Worm (Caenorhabditis elegans) whole organism, midembryonic: ENCODE data around the gene twk-18.

ENCODE experiments used
- T22C8.4 ChIP-seq: fragments of 200-800 bp; sonication (Bioruptor generic); IDR thresholded peaks from 2 replicates; pipeline ENCODE4 v1.3.6; 2022; ENCODE audit warnings: missing genetic modification characterization, missing compliant biosample characterization
- cog-1 ChIP-seq: sonication (generic microtip); optimal IDR thresholded peaks from 2 replicates; lab custom pipeline; 2016; ENCODE audit warnings: missing genetic modification characterization, missing compliant biosample characterization
- flt-1 ChIP-seq: fragments of 200-800 bp; sonication (Bioruptor generic); IDR thresholded peaks from 2 replicates; pipeline ENCODE4 v1.3.6; 2022; ENCODE audit warnings: missing genetic modification characterization, missing compliant biosample characterization
- klf-2 ChIP-seq: fragments of 200-800 bp; sonication (Bioruptor generic); conservative IDR thresholded peaks from 2 replicates; pipeline ENCODE4 v1.3.6; 2022; ENCODE audit warnings: missing genetic modification reagents, missing genetic modification characterization, missing compliant biosample characterization
- med-1 ChIP-seq: sonication (generic microtip); optimal IDR thresholded peaks from 2 replicates; lab custom pipeline; 2017; ENCODE audit warnings: missing genetic modification characterization, mild to moderate bottlenecking, missing compliant biosample characterization, antibody characterized with exemption, missing genetic modification reagents; ENCODE audit not compliant: insufficient read depth
- ref-1 ChIP-seq: fragments of 200-800 bp; sonication (Bioruptor generic); conservative IDR thresholded peaks from 2 replicates; pipeline ENCODE4 v1.3.6; 2022; ENCODE audit warnings: missing genetic modification reagents, missing genetic modification characterization, missing compliant biosample characterization
- tab-1 ChIP-seq: fragments of 200-800 bp; sonication (Bioruptor generic); IDR thresholded peaks from 2 replicates; pipeline ENCODE4 v1.3.6; 2022; ENCODE audit warnings: missing genetic modification characterization, missing compliant biosample characterization
- ztf-23 ChIP-seq: fragments of 200-800 bp; sonication (Bioruptor generic); IDR thresholded peaks from 2 replicates; pipeline ENCODE4 v1.3.6; 2022; ENCODE audit warnings: missing genetic modification reagents, missing genetic modification characterization, missing compliant biosample characterization
- ztf-29 ChIP-seq: fragments of 200-800 bp; sonication (Bioruptor generic); IDR thresholded peaks from 2 replicates; pipeline ENCODE4 v1.3.6; 2022; ENCODE audit warnings: missing genetic modification reagents, missing genetic modification characterization, missing compliant biosample characterization

Gene twk-18

DNA sequence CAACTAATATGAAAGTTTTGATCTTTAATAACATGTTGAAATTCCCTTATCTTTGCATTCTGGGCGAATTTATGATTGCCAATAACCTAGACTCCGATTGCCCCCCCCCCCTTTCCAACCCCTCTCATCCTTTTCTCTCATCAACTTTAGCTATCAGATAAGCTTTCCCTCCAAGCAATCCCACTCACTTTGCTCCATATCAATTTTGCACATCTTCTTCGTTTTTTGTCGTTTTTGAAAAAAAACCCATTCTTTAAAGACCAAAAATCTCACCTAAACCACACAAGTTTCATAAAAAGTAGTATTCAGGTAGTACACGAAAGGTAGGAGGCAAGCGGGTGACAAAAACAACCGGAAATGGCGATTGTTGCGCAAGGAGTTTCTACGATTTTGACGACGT lies at the start of gene twk-18:
Gene twk-18, plus strand, starts transcription at position 301 of the 400 bp plus-strand sequence.
- TF ChIP-seq ztf-29 (GFP tag; lab: Robert Waterston, UW) (no peak), ztf-23 (GFP tag; lab: Robert Waterston, UW) (no peak), klf-2 (GFP tag; lab: Robert Waterston, UW) (no peak), T22C8.4 (GFP tag; lab: Robert Waterston, UW) (no peak), tab-1 (GFP tag; lab: Robert Waterston, UW) (no peak), cog-1 (tag; lab: Kevin White, UChicago) (no peak), med-1 (GFP tag; lab: Kevin White, UChicago) (no peak), ref-1 (GFP tag; lab: Robert Waterston, UW) (no peak), flt-1 (GFP tag; lab: Robert Waterston, UW) (no peak)

DNA sequence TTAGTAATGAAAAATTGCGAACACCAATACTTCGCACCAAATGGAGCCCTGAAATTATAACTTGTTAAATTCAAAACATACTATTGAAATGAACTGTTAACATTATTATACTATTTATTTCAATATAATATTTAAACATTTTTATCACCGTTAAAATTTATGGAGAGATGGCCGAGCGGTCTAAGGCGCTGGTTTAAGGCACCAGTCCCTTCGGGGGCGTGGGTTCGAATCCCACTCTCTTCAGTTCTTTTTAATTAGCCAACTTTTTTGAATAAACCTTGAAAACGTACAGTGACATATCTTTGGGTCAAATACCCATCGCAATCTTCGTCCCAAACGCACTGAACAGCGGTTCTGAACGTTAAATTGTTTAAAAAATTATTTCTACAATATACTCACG lies 48.5 kb upstream of the twk-18 start:
- TF ChIP-seq ztf-23 (GFP tag; lab: Robert Waterston, UW) (no peak), T22C8.4 (GFP tag; lab: Robert Waterston, UW) (no peak), med-1 (GFP tag; lab: Kevin White, UChicago) (no peak), ref-1 (GFP tag; lab: Robert Waterston, UW) (no peak), ztf-29 (GFP tag; lab: Robert Waterston, UW) (no peak), cog-1 (tag; lab: Kevin White, UChicago) (no peak), tab-1 (GFP tag; lab: Robert Waterston, UW) (no peak), flt-1 (GFP tag; lab: Robert Waterston, UW) (no peak), klf-2 (GFP tag; lab: Robert Waterston, UW) (no peak)

DNA sequence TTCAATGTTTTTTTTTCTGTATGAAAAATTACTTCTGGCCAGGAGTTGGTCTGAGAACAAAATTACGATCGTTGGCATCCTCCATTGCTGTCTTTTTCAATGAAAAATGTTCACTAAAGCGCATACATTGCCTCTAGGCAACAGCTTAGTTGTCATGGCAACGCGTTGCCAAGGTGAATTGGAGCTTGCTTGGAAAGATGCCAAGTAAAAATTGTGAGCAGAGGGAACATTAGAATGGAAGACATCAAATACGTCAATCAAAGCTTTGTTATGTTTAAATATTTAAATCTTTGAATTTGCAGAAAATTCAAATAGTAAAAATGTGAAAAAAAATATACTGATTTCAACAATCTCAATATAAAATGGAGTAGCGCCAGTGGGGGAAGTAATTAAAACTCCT lies 47.9 kb upstream of the twk-18 start, which contains the start of gene dylt-2:
Gene dylt-2, minus strand, starts transcription at position 101 of the 400 bp plus-strand sequence.
- TF ChIP-seq flt-1 (GFP tag; lab: Robert Waterston, UW) (no peak), tab-1 (GFP tag; lab: Robert Waterston, UW) (no peak), cog-1 (tag; lab: Kevin White, UChicago) (no peak), klf-2 (GFP tag; lab: Robert Waterston, UW) (no peak), ref-1 (GFP tag; lab: Robert Waterston, UW) (no peak), ztf-23 (GFP tag; lab: Robert Waterston, UW) (no peak), med-1 (GFP tag; lab: Kevin White, UChicago) (no peak), ztf-29 (GFP tag; lab: Robert Waterston, UW) (no peak), T22C8.4 (GFP tag; lab: Robert Waterston, UW) (no peak)

DNA sequence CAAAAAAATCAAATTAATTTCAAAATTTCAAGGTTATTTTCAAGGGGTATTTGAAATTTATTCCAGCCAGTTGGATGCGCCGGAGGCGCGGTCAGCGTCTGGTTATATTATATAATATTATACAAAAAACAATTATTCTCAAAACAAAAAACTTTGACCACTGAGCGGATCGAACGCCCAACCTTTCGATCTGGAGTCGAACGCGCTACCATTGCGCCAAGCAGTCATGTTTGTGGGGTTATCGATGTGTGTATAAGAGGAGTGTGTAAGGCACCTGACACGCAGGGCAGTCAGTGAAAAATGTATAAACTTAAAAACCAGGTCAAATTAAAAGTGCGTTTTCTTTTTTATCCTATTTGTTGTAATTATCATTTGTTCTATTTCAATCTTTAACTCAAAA lies 43.9 kb upstream of the twk-18 start:
- TF ChIP-seq T22C8.4 (GFP tag; lab: Robert Waterston, UW) (0 out of 2 replicates have a peak, but pooled peaks have one; percentile 9), tab-1 (GFP tag; lab: Robert Waterston, UW) (peak; percentile 67; the same call in 1 of the 2 replicates), ztf-29 (GFP tag; lab: Robert Waterston, UW) (peak; percentile 63), cog-1 (tag; lab: Kevin White, UChicago) (no peak), flt-1 (GFP tag; lab: Robert Waterston, UW) (no peak; the same call in 1 of the 2 replicates), ztf-23 (GFP tag; lab: Robert Waterston, UW) (peak; percentile 69; the same call in 1 of the 2 replicates), ref-1 (GFP tag; lab: Robert Waterston, UW) (peak; percentile 66), med-1 (GFP tag; lab: Kevin White, UChicago) (no peak), klf-2 (GFP tag; lab: Robert Waterston, UW) (no peak)

DNA sequence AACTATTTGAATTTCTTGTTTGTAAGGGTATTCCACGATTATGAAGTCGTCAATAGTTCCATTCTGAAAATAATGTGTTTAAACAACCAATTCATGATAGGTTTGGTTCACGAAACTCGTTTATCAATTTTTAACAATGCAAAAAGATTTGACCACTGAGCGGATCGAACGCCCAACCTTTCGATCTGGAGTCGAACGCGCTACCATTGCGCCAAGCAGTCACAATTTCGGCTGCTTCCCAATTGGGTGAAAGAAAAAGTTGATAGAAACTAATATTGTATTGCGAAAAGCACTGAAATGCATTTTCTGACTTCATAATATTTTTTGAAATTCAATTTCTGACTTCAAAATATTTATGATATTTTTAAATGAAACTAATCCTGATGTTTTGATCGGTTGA lies 42.9 kb upstream of the twk-18 start:
- TF ChIP-seq klf-2 (GFP tag; lab: Robert Waterston, UW) (no peak), ref-1 (GFP tag; lab: Robert Waterston, UW) (no peak), flt-1 (GFP tag; lab: Robert Waterston, UW) (no peak), med-1 (GFP tag; lab: Kevin White, UChicago) (no peak), ztf-23 (GFP tag; lab: Robert Waterston, UW) (no peak), cog-1 (tag; lab: Kevin White, UChicago) (no peak), tab-1 (GFP tag; lab: Robert Waterston, UW) (no peak), ztf-29 (GFP tag; lab: Robert Waterston, UW) (no peak), T22C8.4 (GFP tag; lab: Robert Waterston, UW) (no peak)

DNA sequence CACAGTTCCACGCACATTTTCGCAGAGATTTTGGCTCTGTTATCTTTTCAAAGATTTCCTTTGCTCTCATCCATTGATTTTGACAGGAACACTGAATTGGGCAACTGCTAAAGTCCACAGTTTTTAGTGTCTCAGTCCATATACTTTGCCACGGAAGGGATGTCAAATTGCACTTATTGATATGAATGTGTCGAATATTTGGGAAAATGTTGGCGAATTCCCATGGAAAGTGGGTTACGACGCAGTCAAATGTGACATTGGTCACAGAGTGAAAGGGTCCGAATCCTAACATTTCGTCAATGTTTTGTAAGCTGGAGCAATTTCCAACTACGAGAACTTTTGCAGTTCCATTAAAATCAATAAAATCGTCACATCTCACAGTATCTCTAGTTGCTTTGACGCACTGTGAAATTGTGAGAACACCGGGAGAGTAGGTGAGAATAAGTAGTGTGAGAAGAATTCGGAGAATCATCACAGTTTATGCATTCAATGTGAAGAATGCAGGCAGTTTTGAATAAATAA lies 37.4 kb upstream of the twk-18 start, which contains the start of gene trk-1:
Gene trk-1, minus strand, starts transcription at position 472 of the 522 bp plus-strand sequence.
- TF ChIP-seq tab-1 (GFP tag; lab: Robert Waterston, UW): no peak
- no peak for TF ChIP-seq flt-1 (GFP tag; lab: Robert Waterston, UW)
- TF ChIP-seq ztf-23 (GFP tag; lab: Robert Waterston, UW): no peak
- TF ChIP-seq cog-1 (tag; lab: Kevin White, UChicago): no peak
- no peak for TF ChIP-seq klf-2 (GFP tag; lab: Robert Waterston, UW)
- no peak for TF ChIP-seq ztf-29 (GFP tag; lab: Robert Waterston, UW)
- TF ChIP-seq T22C8.4 (GFP tag; lab: Robert Waterston, UW): no peak
- no peak for TF ChIP-seq ref-1 (GFP tag; lab: Robert Waterston, UW)
- TF ChIP-seq med-1 (GFP tag; lab: Kevin White, UChicago): no peak

DNA sequence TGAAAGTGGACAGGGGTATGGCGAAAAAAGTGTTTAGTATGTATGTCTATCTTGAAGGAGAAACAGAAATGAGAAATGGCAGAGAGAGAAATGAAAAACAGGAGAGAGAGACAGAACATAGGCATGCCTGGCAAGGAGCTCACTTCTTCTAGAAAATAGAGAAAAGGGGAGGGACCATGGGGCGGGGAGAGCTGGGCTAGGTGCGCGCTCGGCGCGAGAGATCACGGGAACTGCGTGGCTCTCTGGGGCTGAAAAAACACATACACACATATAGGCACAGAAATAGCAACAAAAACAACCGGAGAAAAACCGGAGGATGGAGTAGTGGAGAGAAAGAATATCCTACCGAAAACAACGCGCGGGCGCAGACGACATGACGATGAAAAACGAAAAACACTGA lies 35.9 kb upstream of the twk-18 start:
- TF ChIP-seq flt-1 (GFP tag; lab: Robert Waterston, UW) (no peak), med-1 (GFP tag; lab: Kevin White, UChicago) (no peak), ztf-29 (GFP tag; lab: Robert Waterston, UW) (no peak), cog-1 (tag; lab: Kevin White, UChicago) (no peak)

DNA sequence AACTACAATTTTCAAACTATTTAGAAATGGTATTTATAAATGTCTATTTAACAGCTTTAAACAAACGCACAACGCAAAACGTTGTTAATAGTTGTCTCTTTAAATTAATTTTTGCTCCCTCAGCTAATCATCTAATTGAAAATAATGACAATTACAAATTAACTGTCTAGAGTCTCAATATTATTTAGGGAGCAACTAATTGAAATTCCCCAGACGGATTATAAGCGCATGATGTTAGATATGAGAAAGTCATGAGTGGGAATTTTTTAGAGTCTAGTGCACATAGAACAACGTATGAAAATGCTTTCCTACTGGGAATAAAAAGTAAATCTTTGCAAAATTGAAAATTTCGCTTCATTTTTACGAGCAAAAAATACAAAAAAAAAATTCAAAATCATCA lies 34.9 kb upstream of the twk-18 start:
- no peak for TF ChIP-seq cog-1 (tag; lab: Kevin White, UChicago)
- no peak for TF ChIP-seq ztf-23 (GFP tag; lab: Robert Waterston, UW)
- no peak for TF ChIP-seq klf-2 (GFP tag; lab: Robert Waterston, UW)
- no peak for TF ChIP-seq med-1 (GFP tag; lab: Kevin White, UChicago)
- TF ChIP-seq T22C8.4 (GFP tag; lab: Robert Waterston, UW): no peak
- TF ChIP-seq flt-1 (GFP tag; lab: Robert Waterston, UW): no peak
- TF ChIP-seq tab-1 (GFP tag; lab: Robert Waterston, UW): no peak
- no peak for TF ChIP-seq ref-1 (GFP tag; lab: Robert Waterston, UW)
- TF ChIP-seq ztf-29 (GFP tag; lab: Robert Waterston, UW): no peak
